Worm (Caenorhabditis elegans) whole organism, L3 larva: ENCODE results near the gene mog-5.

ENCODE experiments used
- R02D3.7 ChIP-seq: fragments of 150-350 bp; optimal IDR thresholded peaks from 2 replicates; lab custom pipeline; 2014; ENCODE audit warnings: missing biosample characterization, missing genetic modification characterization
- ZK546.5 ChIP-seq: sonication (generic microtip); optimal IDR thresholded peaks from 2 replicates; lab custom pipeline; 2017; ENCODE audit warnings: missing biosample characterization, missing genetic modification characterization
- aly-2 ChIP-seq: fragments of 150-350 bp; optimal IDR thresholded peaks from 2 replicates; lab custom pipeline; 2014; ENCODE audit warnings: missing biosample characterization, missing genetic modification characterization
- ama-1 ChIP-seq: fragments of 150-350 bp; optimal IDR thresholded peaks from 2 replicates; lab custom pipeline; 2018
- ceh-16 ChIP-seq: sonication (generic microtip); optimal IDR thresholded peaks from 2 replicates; lab custom pipeline; 2017; ENCODE audit warnings: missing biosample characterization, missing genetic modification characterization
- ceh-28 ChIP-seq: fragments of 150-350 bp; optimal IDR thresholded peaks from 2 replicates; lab custom pipeline; 2014; ENCODE audit warnings: missing biosample characterization, missing genetic modification reagents, missing genetic modification characterization
- ceh-82 ChIP-seq: fragments of 150-350 bp; optimal IDR thresholded peaks from 2 replicates; lab custom pipeline; 2014; ENCODE audit warnings: missing biosample characterization, missing genetic modification characterization
- ceh-9 ChIP-seq: sonication (generic microtip); optimal IDR thresholded peaks from 2 replicates; lab custom pipeline; 2018; ENCODE audit warnings: missing biosample characterization, missing genetic modification characterization
- egl-27 ChIP-seq: sonication (generic microtip); optimal IDR thresholded peaks from 4 replicates; lab custom pipeline; 2017; ENCODE audit warnings: missing biosample characterization, missing genetic modification reagents, missing genetic modification characterization
- elt-1 ChIP-seq: fragments of 150-350 bp; optimal IDR thresholded peaks from 2 replicates; lab custom pipeline; 2014; ENCODE audit warnings: missing biosample characterization, missing genetic modification characterization
- elt-2 ChIP-seq: sonication (generic microtip); optimal IDR thresholded peaks from 2 replicates; lab custom pipeline; 2016; ENCODE audit warnings: missing genetic modification reagents, mild to moderate bottlenecking, missing genetic modification characterization, missing compliant biosample characterization
- elt-3 ChIP-seq, 3 experiments: fragments of 150-350 bp in 1 of 3; sonication (generic microtip) in 2 of 3; optimal IDR thresholded peaks; 2 replicates in 2 of 3; 4 replicates in 1 of 3; lab custom pipeline; 2014 to 2017; ENCODE audit warnings: missing biosample characterization in 3 of 3, missing genetic modification characterization in 3 of 3
- eor-1 ChIP-seq, 2 experiments: fragments of 150-350 bp; optimal IDR thresholded peaks; 2 replicates each; lab custom pipeline; 2014 to 2018; ENCODE audit warnings: missing biosample characterization in 2 of 2, missing genetic modification characterization in 2 of 2
- fkh-10 ChIP-seq: sonication (generic microtip); optimal IDR thresholded peaks from 2 replicates; lab custom pipeline; 2017; ENCODE audit warnings: missing biosample characterization, missing genetic modification reagents, missing genetic modification characterization
- fkh-2 ChIP-seq: fragments of 150-350 bp; optimal IDR thresholded peaks from 2 replicates; lab custom pipeline; 2014; ENCODE audit warnings: missing biosample characterization, missing genetic modification reagents, missing genetic modification characterization
- fos-1 ChIP-seq: fragments of 150-350 bp; optimal IDR thresholded peaks from 2 replicates; lab custom pipeline; 2014; ENCODE audit warnings: missing biosample characterization, missing genetic modification characterization
- hmg-11 ChIP-seq: sonication (generic microtip); optimal IDR thresholded peaks from 2 replicates; lab custom pipeline; 2016; ENCODE audit warnings: missing genetic modification characterization, missing compliant biosample characterization
- jun-1 ChIP-seq: fragments of 150-350 bp; optimal IDR thresholded peaks from 2 replicates; lab custom pipeline; 2014; ENCODE audit warnings: missing biosample characterization, missing genetic modification reagents, missing genetic modification characterization
- lin-15B ChIP-seq: fragments of 150-350 bp; optimal IDR thresholded peaks from 2 replicates; lab custom pipeline; 2014; ENCODE audit warnings: missing biosample characterization, missing genetic modification characterization
- lin-39 ChIP-seq: fragments of 150-350 bp; optimal IDR thresholded peaks from 2 replicates; lab custom pipeline; 2018; ENCODE audit warnings: missing biosample characterization, missing genetic modification reagents, missing genetic modification characterization
- lsy-12 ChIP-seq: sonication (generic microtip); optimal IDR thresholded peaks from 2 replicates; lab custom pipeline; 2016; ENCODE audit warnings: mild to moderate bottlenecking, missing genetic modification characterization, missing compliant biosample characterization
- mdl-1 ChIP-seq: fragments of 150-350 bp; optimal IDR thresholded peaks from 2 replicates; lab custom pipeline; 2014; ENCODE audit warnings: missing biosample characterization, missing genetic modification characterization
- mml-1 ChIP-seq: fragments of 150-350 bp; sonication (generic microtip); optimal IDR thresholded peaks from 3 replicates; lab custom pipeline; 2014; ENCODE audit warnings: missing biosample characterization, missing genetic modification characterization
- nfya-1 ChIP-seq: sonication (generic microtip); optimal IDR thresholded peaks from 2 replicates; lab custom pipeline; 2017; ENCODE audit warnings: missing genetic modification characterization, mild to moderate bottlenecking, missing compliant biosample characterization, antibody characterized with exemption, moderate library complexity; ENCODE audit not compliant: insufficient read depth
- nhr-11 ChIP-seq: fragments of 150-350 bp; optimal IDR thresholded peaks from 2 replicates; lab custom pipeline; 2014; ENCODE audit warnings: missing biosample characterization, missing genetic modification characterization
- nhr-12 ChIP-seq: fragments of 150-350 bp; optimal IDR thresholded peaks from 2 replicates; lab custom pipeline; 2014; ENCODE audit warnings: missing biosample characterization, missing genetic modification characterization
- nhr-23 ChIP-seq: fragments of 150-350 bp; optimal IDR thresholded peaks from 2 replicates; lab custom pipeline; 2014; ENCODE audit warnings: missing biosample characterization, missing genetic modification reagents, missing genetic modification characterization
- nhr-237 ChIP-seq: fragments of 150-350 bp; optimal IDR thresholded peaks from 2 replicates; lab custom pipeline; 2014; ENCODE audit warnings: missing biosample characterization, missing genetic modification characterization
- nhr-25 ChIP-seq: sonication (generic microtip); optimal IDR thresholded peaks from 2 replicates; lab custom pipeline; 2017; ENCODE audit warnings: missing biosample characterization, missing genetic modification characterization
- nhr-28 ChIP-seq: fragments of 150-350 bp; optimal IDR thresholded peaks from 2 replicates; lab custom pipeline; 2014; ENCODE audit warnings: missing biosample characterization, missing genetic modification characterization
- nhr-43 ChIP-seq: sonication (generic microtip); optimal IDR thresholded peaks from 2 replicates; lab custom pipeline; 2016; ENCODE audit warnings: mild to moderate bottlenecking, missing genetic modification characterization, missing compliant biosample characterization; ENCODE audit not compliant: poor library complexity, severe bottlenecking
- nhr-67 ChIP-seq: fragments of 150-350 bp; optimal IDR thresholded peaks from 2 replicates; lab custom pipeline; 2014; ENCODE audit warnings: missing biosample characterization, missing genetic modification characterization
- nhr-77 ChIP-seq: fragments of 150-350 bp; optimal IDR thresholded peaks from 2 replicates; lab custom pipeline; 2014; ENCODE audit warnings: missing biosample characterization, missing genetic modification characterization
- pha-4 ChIP-seq: fragments of 150-350 bp; optimal IDR thresholded peaks from 2 replicates; lab custom pipeline; 2014; ENCODE audit warnings: missing biosample characterization, missing genetic modification reagents, missing genetic modification characterization
- pqm-1 ChIP-seq: fragments of 150-350 bp; optimal IDR thresholded peaks from 2 replicates; lab custom pipeline; 2017; ENCODE audit warnings: missing biosample characterization, missing genetic modification characterization, inconsistent platforms
- sea-2 ChIP-seq: fragments of 150-350 bp; sonication (generic microtip); optimal IDR thresholded peaks from 4 replicates; lab custom pipeline; 2014; ENCODE audit warnings: missing biosample characterization, missing genetic modification reagents, missing genetic modification characterization
- skn-1 ChIP-seq: fragments of 150-350 bp; optimal IDR thresholded peaks from 2 replicates; lab custom pipeline; 2014; ENCODE audit warnings: missing biosample characterization, missing genetic modification characterization
- snpc-4 ChIP-seq: fragments of 150-350 bp; optimal IDR thresholded peaks from 2 replicates; lab custom pipeline; 2014; ENCODE audit warnings: missing biosample characterization, missing genetic modification characterization
- tbx-2 ChIP-seq: sonication (generic microtip); optimal IDR thresholded peaks from 2 replicates; lab custom pipeline; 2016; ENCODE audit warnings: mild to moderate bottlenecking, missing genetic modification characterization, missing compliant biosample characterization
- unc-62 ChIP-seq: fragments of 150-350 bp; sonication (generic microtip); optimal IDR thresholded peaks from 4 replicates; lab custom pipeline; 2014; ENCODE audit warnings: missing biosample characterization, missing genetic modification reagents, missing genetic modification characterization
- zag-1 ChIP-seq: fragments of 150-350 bp; optimal IDR thresholded peaks from 2 replicates; lab custom pipeline; 2014; ENCODE audit warnings: missing biosample characterization, missing genetic modification characterization
- ztf-11 ChIP-seq: fragments of 150-350 bp; optimal IDR thresholded peaks from 2 replicates; lab custom pipeline; 2014; ENCODE audit warnings: missing biosample characterization, missing genetic modification characterization
- ztf-4 ChIP-seq: fragments of 150-350 bp; optimal IDR thresholded peaks from 2 replicates; lab custom pipeline; 2014; ENCODE audit warnings: missing biosample characterization, missing genetic modification characterization

The mog-5 gene

ce11 chrII:5426054-5426453 is 26.7 kb downstream of the mog-5 start:
- TF ChIP-seq zag-1 (tag; lab: Kevin White, UChicago) (no peak), elt-2 (tag; lab: Kevin White, UChicago) (peak; percentile 85), hmg-11 (tag; lab: Kevin White, UChicago) (peak; percentile 49), ama-1 (peak; percentile 66), ceh-16 (tag; lab: Kevin White, UChicago) (no peak), fos-1 (no peak), lin-15B (tag; lab: Kevin White, UChicago) (no peak), jun-1 (tag; lab: Kevin White, UChicago) (peak; percentile 11), mdl-1 (tag; lab: Kevin White, UChicago) (no peak), nhr-25 (peak; percentile 49), R02D3.7 (tag; lab: Kevin White, UChicago) (no peak), pha-4 (tag; lab: Kevin White, UChicago) (peak; percentile 85), skn-1 (tag; lab: Kevin White, UChicago) (no peak), lin-39 (peak; percentile 13), ceh-28 (tag; lab: Kevin White, UChicago) (peak; percentile 32), egl-27 (tag; lab: Kevin White, UChicago) (peak; percentile 6), nhr-11 (tag; lab: Kevin White, UChicago) (no peak), ztf-11 (no peak), elt-1 (tag; lab: Kevin White, UChicago) (no peak), nfya-1 (tag; lab: Kevin White, UChicago) (peak; percentile 82), eor-1 (tag; optimal IDR thresholded peaks at IDR 0.05; lab: Kevin White, UChicago) (no peak), ztf-4 (tag; lab: Kevin White, UChicago) (no peak), ZK546.5 (no peak), mml-1 (tag; lab: Kevin White, UChicago) (no peak), nhr-67 (tag; lab: Kevin White, UChicago) (no peak), nhr-23 (tag; lab: Kevin White, UChicago) (peak; percentile 46), unc-62 (GFP tag; lab: Kevin White, UChicago) (no peak), elt-3 (tag; optimal IDR thresholded peaks at IDR 0.05; lab: Kevin White, UChicago) (no peak), fkh-10 (no peak), nhr-28 (no peak), sea-2 (GFP tag; lab: Kevin White, UChicago) (no peak), fkh-2 (tag; lab: Kevin White, UChicago) (no peak), lsy-12 (tag; lab: Kevin White, UChicago) (no peak), aly-2 (no peak), nhr-43 (no peak)

ce11 chrII:5426470-5426869 is 27.1 kb downstream of the mog-5 start:
- TF ChIP-seq nhr-67 (tag; lab: Kevin White, UChicago) (no peak), elt-2 (tag; lab: Kevin White, UChicago) (peak; percentile 61)

- TF ChIP-seq snpc-4 (tag; lab: Kevin White, UChicago) (peak; percentile 41), nhr-12 (no peak), nhr-43 (no peak), ceh-9 (tag; lab: Kevin White, UChicago) (no peak), unc-62 (GFP tag; lab: Kevin White, UChicago) (no peak), hmg-11 (tag; lab: Kevin White, UChicago) (peak; percentile 22), lin-15B (tag; lab: Kevin White, UChicago) (peak; percentile 28), fkh-2 (tag; lab: Kevin White, UChicago) (no peak), ama-1 (no peak), zag-1 (tag; lab: Kevin White, UChicago) (no peak), nfya-1 (tag; lab: Kevin White, UChicago) (peak; percentile 31), lsy-12 (tag; lab: Kevin White, UChicago) (no peak), nhr-25 (peak; percentile 7), nhr-77 (tag; lab: Kevin White, UChicago) (no peak), ztf-11 (no peak), elt-2 (tag; lab: Kevin White, UChicago) (peak; percentile 49), nhr-237 (no peak), ceh-28 (tag; lab: Kevin White, UChicago) (no peak), mml-1 (tag; lab: Kevin White, UChicago) (no peak), ceh-82 (tag; lab: Kevin White, UChicago) (no peak), pha-4 (tag; lab: Kevin White, UChicago) (no peak), pqm-1 (tag; lab: Kevin White, UChicago) (no peak), jun-1 (tag; lab: Kevin White, UChicago) (no peak), elt-3 (tag; optimal IDR thresholded peaks at IDR 0.05; lab: Kevin White, UChicago) (no peak), tbx-2 (no peak), nhr-67 (tag; lab: Kevin White, UChicago) (no peak)
Observed at ce11 chrII:5429522-5430257, 30.4 kb downstream of the mog-5 start, which contains the start of the genes F07F6.4 and F07F6.2. TSS of gene F07F6.4 (minus strand) at chrII:5429572. TSS of gene F07F6.2 (plus strand) at chrII:5430207.
